Fruit fly (Drosophila melanogaster): ENCODE results near the gene plh.

dm6 chr3R:5040321-5040720 lies 29.5 kb upstream of the plh start:
- TF ChIP-seq fd96Ca (GFP tag; IDR thresholded peaks at IDR 0.05) (no peak), Pif1B (GFP tag; optimal IDR thresholded peaks at IDR 0.05) (no peak), D1 (tag; optimal IDR thresholded peaks at IDR 0.05) (no peak), EcR (GFP tag; optimal IDR thresholded peaks at IDR 0.05) (no peak), CG4496 (GFP tag; IDR thresholded peaks at IDR 0.05) (no peak), CG34367 (tag; optimal IDR thresholded peaks at IDR 0.05) (no peak), CG8159 (tag; optimal IDR thresholded peaks at IDR 0.05) (no peak), CG12605 (GFP tag; IDR thresholded peaks at IDR 0.05) (no peak), CG14655 (GFP tag; optimal IDR thresholded peaks at IDR 0.05) (no peak)
